Fruit fly (Drosophila melanogaster) whole organism, prepupa: ENCODE results near the gene Kebab.

Source experiments
- Blimp-1 ChIP-seq: fragments of 200-800 bp; sonication (Bioruptor generic); optimal IDR thresholded peaks from 3 replicates; lab custom pipeline; 2017; ENCODE audit warnings: missing biosample characterization, missing genetic modification characterization, mild to moderate bottlenecking, moderate library complexity, missing genetic modification reagents
- CG10669 ChIP-seq: fragments of 200-800 bp; sonication (Bioruptor generic); optimal IDR thresholded peaks from 3 replicates; lab custom pipeline; 2018; ENCODE audit warnings: missing biosample characterization, mild to moderate bottlenecking, missing genetic modification characterization, moderate library complexity
- CG11902 ChIP-seq: fragments of 200-800 bp; sonication (Bioruptor generic); optimal IDR thresholded peaks from 3 replicates; lab custom pipeline; 2016; ENCODE audit warnings: missing biosample characterization, missing genetic modification characterization
- CG1621 ChIP-seq: fragments of 200-800 bp; sonication (Bioruptor generic); optimal IDR thresholded peaks from 3 replicates; lab custom pipeline; 2018; ENCODE audit warnings: missing biosample characterization, mild to moderate bottlenecking, missing genetic modification characterization
- CG32006 ChIP-seq: fragments of 200-800 bp; sonication (Bioruptor generic); optimal IDR thresholded peaks from 3 replicates; lab custom pipeline; 2017; ENCODE audit warnings: missing biosample characterization, mild to moderate bottlenecking, missing genetic modification characterization
- CG34406 ChIP-seq: fragments of 200-800 bp; sonication (Bioruptor generic); optimal IDR thresholded peaks from 3 replicates; lab custom pipeline; 2016; ENCODE audit warnings: missing biosample characterization, missing genetic modification characterization
- CG3919 ChIP-seq: fragments of 200-800 bp; sonication (Bioruptor generic); optimal IDR thresholded peaks from 3 replicates; lab custom pipeline; 2016; ENCODE audit warnings: missing biosample characterization, missing genetic modification characterization
- CG6276 ChIP-seq: fragments of 200-800 bp; sonication (Bioruptor generic); optimal IDR thresholded peaks from 2 replicates; lab custom pipeline; 2017; ENCODE audit warnings: missing biosample characterization, mild to moderate bottlenecking, missing genetic modification characterization
- CG6808 ChIP-seq: fragments of 200-800 bp; sonication (Bioruptor generic); optimal IDR thresholded peaks from 3 replicates; lab custom pipeline; 2017; ENCODE audit warnings: missing biosample characterization, missing genetic modification characterization, mild to moderate bottlenecking, moderate library complexity, missing genetic modification reagents
- CG6854 ChIP-seq: fragments of 200-800 bp; sonication (Bioruptor generic); optimal IDR thresholded peaks from 2 replicates; lab custom pipeline; 2017; ENCODE audit warnings: missing biosample characterization, mild to moderate bottlenecking, missing genetic modification characterization
- CG9139 ChIP-seq: fragments of 200-800 bp; sonication (Bioruptor generic); optimal IDR thresholded peaks from 3 replicates; lab custom pipeline; 2017; ENCODE audit warnings: missing biosample characterization, mild to moderate bottlenecking, missing genetic modification characterization
- Eip75B ChIP-seq: fragments of 200-800 bp; sonication (Bioruptor generic); optimal IDR thresholded peaks from 3 replicates; lab custom pipeline; 2016; ENCODE audit warnings: missing biosample characterization, missing genetic modification characterization
- Eip78C ChIP-seq: fragments of 200-800 bp; sonication (Bioruptor generic); peaks from one replicate; lab custom pipeline; 2016; ENCODE audit warnings: missing biosample characterization, missing genetic modification characterization
- Ets21C ChIP-seq: fragments of 200-800 bp; sonication (Bioruptor generic); optimal IDR thresholded peaks from 3 replicates; lab custom pipeline; 2016; ENCODE audit warnings: missing biosample characterization, missing genetic modification characterization
- Hr38 ChIP-seq: sonication (Bioruptor generic); optimal IDR thresholded peaks from 2 replicates; lab custom pipeline; 2016; ENCODE audit warnings: missing biosample characterization, missing genetic modification characterization
- Hr39 ChIP-seq: fragments of 200-800 bp; sonication (Bioruptor generic); optimal IDR thresholded peaks from 2 replicates; lab custom pipeline; 2016; ENCODE audit warnings: missing biosample characterization, missing genetic modification characterization
- Hr4 ChIP-seq: fragments of 200-800 bp; sonication (Bioruptor generic); optimal IDR thresholded peaks from 3 replicates; lab custom pipeline; 2016; ENCODE audit warnings: missing biosample characterization, missing genetic modification characterization
- Lpt ChIP-seq: fragments of 200-800 bp; sonication (Bioruptor generic); optimal IDR thresholded peaks from 3 replicates; lab custom pipeline; 2016; ENCODE audit warnings: missing biosample characterization, missing genetic modification characterization
- OdsH ChIP-seq: fragments of 200-800 bp; sonication (Bioruptor generic); optimal IDR thresholded peaks from 3 replicates; lab custom pipeline; 2016; ENCODE audit warnings: missing biosample characterization, missing genetic modification characterization
- Sox102F ChIP-seq: fragments of 200-800 bp; sonication (Bioruptor generic); optimal IDR thresholded peaks from 2 replicates; lab custom pipeline; 2016; ENCODE audit warnings: missing biosample characterization, mild to moderate bottlenecking, missing genetic modification characterization
- Sox14 ChIP-seq: fragments of 200-800 bp; sonication (Bioruptor generic); optimal IDR thresholded peaks from 3 replicates; lab custom pipeline; 2016; ENCODE audit warnings: missing biosample characterization, missing genetic modification characterization
- achi ChIP-seq: fragments of 200-800 bp; sonication (Bioruptor generic); optimal IDR thresholded peaks from 3 replicates; lab custom pipeline; 2016; ENCODE audit warnings: missing biosample characterization, missing genetic modification characterization
- acj6 ChIP-seq: fragments of 200-800 bp; sonication (Bioruptor generic); optimal IDR thresholded peaks from 3 replicates; lab custom pipeline; 2016; ENCODE audit warnings: missing biosample characterization, missing genetic modification characterization
- cyc ChIP-seq: fragments of 200-800 bp; sonication (Bioruptor generic); optimal IDR thresholded peaks from 3 replicates; lab custom pipeline; 2016; ENCODE audit warnings: missing biosample characterization, missing genetic modification characterization
- dsx ChIP-seq: fragments of 200-800 bp; optimal IDR thresholded peaks from 3 replicates; lab custom pipeline; 2019; ENCODE audit warnings: missing biosample characterization, mild to moderate bottlenecking, missing genetic modification characterization, moderate library complexity; ENCODE audit not compliant: poor library complexity, severe bottlenecking
- eg ChIP-seq: fragments of 200-800 bp; sonication (Bioruptor generic); IDR thresholded peaks from 3 replicates; pipeline ENCODE4 v1.3.6; 2022; ENCODE audit warnings: missing biosample characterization, missing genetic modification characterization
- esn ChIP-seq: fragments of 200-800 bp; sonication (Bioruptor generic); optimal IDR thresholded peaks from 2 replicates; lab custom pipeline; 2016; ENCODE audit warnings: missing biosample characterization, mild to moderate bottlenecking, missing genetic modification characterization, moderate library complexity
- fd85E ChIP-seq: fragments of 200-800 bp; sonication (Bioruptor generic); optimal IDR thresholded peaks from 3 replicates; lab custom pipeline; 2016; ENCODE audit warnings: missing biosample characterization, missing genetic modification characterization
- lz ChIP-seq: fragments of 200-800 bp; sonication (Bioruptor generic); optimal IDR thresholded peaks from 3 replicates; lab custom pipeline; 2016; ENCODE audit warnings: missing biosample characterization, missing genetic modification characterization
- ss ChIP-seq, 2 experiments: fragments of 200-800 bp; sonication (Bioruptor generic); optimal IDR thresholded peaks; 2 replicates in 1 of 2; 3 replicates in 1 of 2; lab custom pipeline; 2017 to 2018; ENCODE audit warnings: mild to moderate bottlenecking in 2 of 2, missing biosample characterization in 2 of 2, missing genetic modification characterization in 2 of 2, moderate library complexity in 1 of 2
- svp ChIP-seq: fragments of 200-800 bp; sonication (Bioruptor generic); peaks from one replicate; lab custom pipeline; 2016; ENCODE audit warnings: missing biosample characterization, missing genetic modification characterization
- vri ChIP-seq: fragments of 200-800 bp; sonication (Bioruptor generic); optimal IDR thresholded peaks from 3 replicates; lab custom pipeline; 2016; ENCODE audit warnings: missing biosample characterization, mild to moderate bottlenecking, missing genetic modification characterization

Gene Kebab

DNA sequence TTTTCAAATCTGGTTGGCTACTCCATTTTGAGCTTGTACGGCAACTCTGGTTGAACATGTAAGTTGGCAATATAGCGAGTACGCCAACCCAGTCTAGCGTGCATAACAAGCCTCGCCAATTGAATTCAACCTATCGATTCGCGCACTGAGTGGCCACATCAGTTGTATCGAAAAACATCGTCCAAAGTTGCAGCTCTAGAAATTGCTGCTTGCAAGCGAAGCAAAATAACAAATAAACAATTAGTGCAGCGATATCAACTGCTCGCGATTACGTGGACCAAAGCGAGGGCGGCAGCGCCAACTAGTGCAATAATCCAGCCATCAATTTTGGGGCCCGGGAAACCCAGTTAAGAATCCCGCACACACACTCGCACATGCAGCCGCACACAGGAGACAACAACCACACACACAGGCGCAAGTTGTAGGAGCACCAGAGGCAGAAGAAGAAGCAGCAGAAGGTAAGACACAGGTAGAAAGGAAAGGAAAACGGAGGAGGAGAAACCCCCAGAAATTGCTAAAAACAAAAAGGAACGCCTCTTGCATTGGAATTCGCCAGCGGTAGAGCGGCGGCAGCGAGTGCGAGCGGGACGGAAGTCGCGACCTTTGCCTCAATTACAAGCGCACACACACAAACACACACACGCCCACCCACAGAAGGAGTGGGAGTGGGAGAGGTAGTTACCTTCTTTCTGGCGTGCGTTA is 7.6 kb upstream of the Kebab start (continued):
- TF ChIP-seq eg (no peak), achi (GFP tag; lab: Kevin White, UChicago) (no peak)

DNA sequence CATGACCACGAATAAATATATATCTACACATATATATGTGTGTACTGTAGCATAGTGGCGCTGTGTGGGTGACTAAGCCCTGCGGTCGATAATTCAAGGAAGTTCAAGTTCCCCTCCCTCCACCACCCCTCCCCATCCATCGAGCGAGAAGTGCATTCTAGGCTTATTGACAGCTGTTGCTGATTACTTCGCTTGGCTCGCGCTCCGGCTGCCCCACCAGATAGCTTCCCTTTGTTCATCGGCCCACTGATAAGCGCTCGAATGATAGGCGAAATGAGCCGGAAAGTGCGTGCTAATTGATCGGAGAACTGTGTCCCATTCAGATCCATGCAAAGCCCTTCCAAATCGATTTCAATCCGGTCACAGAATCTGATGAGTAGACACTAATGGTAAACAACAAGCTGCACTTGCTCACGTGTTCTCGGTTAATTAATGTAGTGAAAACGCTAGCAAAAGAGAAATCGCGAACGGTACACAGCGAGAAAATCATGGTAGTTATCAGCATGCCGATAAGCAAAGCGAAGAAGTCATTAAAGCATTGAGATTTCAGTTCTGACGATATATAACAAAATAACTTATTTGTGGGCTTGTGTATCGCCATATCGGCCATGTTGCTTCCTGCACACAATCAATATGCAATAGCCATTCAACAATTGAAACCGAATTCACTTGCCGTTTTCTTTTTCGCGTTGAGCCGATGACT is 6.9 kb upstream of the Kebab start:
- TF ChIP-seq esn (no peak), Lpt (GFP tag; lab: Kevin White, UChicago) (no peak), Eip78C (GFP tag; lab: Kevin White, UChicago) (no peak), CG10669 (no peak), svp (peak; percentile 95), Hr4 (GFP tag; lab: Kevin White, UChicago) (peak; percentile 19), Sox14 (GFP tag; lab: Kevin White, UChicago) (peak; percentile 72), eg (0 out of 3 replicates have a peak, but pooled peaks have one; percentile 31), ss (GFP tag; optimal IDR thresholded peaks at IDR 0.05; lab: Kevin White, UChicago) (peak; percentile 6 to 25), fd85E (GFP tag; lab: Kevin White, UChicago) (no peak), cyc (no peak), CG32006 (peak; percentile 27), Hr39 (peak; percentile 12)

DNA sequence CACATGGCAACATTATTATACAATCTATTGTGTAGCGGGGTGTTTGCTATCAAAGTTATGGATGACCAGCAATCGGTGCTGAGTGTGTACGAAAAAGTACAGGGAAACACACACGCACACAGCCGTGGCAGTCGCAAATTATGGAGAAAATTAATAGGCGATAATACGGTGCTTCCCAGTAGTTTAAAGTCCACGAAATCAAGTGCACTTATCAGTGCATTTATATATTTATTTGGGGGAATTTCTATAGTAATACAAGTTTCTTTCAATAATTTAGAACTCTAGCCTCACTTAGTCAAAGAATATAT is 6.4 kb upstream of the Kebab start:
- TF ChIP-seq acj6 (GFP tag; lab: Kevin White, UChicago) (no peak), Hr38 (GFP tag; lab: Kevin White, UChicago) (no peak), CG1621 (tag; lab: Kevin White, UChicago) (no peak), CG3919 (GFP tag; lab: Kevin White, UChicago) (no peak), Sox102F (GFP tag; lab: Kevin White, UChicago) (no peak), CG9139 (GFP tag; lab: Kevin White, UChicago) (no peak), vri (GFP tag; lab: Kevin White, UChicago) (peak; percentile 89)

DNA sequence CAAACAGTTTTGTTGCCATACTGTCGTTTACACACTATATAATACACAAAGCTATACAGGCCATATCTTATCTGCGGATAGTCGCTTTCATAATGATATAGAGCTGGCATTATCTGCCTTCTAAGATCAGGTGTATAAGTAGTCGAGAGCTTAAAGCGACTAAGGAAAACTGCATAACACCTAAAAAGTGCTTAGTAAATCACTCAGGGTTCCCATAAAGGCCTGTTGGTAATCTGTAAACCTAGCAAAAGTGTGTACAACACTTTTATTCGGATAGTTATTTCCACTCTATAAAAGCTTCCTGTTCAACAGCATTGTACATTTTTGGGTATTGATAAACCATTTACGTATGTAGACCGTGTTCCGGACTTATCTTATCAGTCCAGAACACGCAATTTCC is 5.8 kb upstream of the Kebab start:
- TF ChIP-seq vri (GFP tag; lab: Kevin White, UChicago) (peak; percentile 42), CG6808 (GFP tag; lab: Kevin White, UChicago) (no peak), CG6854 (GFP tag; lab: Kevin White, UChicago) (no peak)

DNA sequence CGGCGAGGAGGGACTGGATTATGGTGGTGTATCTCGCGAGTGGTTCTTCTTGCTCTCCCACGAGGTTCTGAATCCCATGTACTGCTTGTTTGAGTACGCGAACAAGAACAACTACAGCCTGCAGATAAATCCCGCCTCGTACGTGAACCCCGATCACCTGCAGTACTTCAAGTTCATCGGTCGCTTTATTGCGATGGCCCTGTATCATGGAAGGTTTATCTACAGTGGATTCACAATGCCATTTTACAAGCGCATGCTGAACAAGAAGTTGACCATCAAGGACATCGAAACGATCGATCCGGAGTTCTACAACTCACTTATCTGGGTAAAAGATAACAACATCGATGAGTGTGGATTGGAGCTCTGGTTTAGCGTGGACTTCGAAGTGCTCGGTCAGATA is 3.2 kb upstream of the Kebab start:
- TF ChIP-seq svp (peak; percentile 56), Blimp-1 (GFP tag; lab: Kevin White, UChicago) (no peak)

DNA sequence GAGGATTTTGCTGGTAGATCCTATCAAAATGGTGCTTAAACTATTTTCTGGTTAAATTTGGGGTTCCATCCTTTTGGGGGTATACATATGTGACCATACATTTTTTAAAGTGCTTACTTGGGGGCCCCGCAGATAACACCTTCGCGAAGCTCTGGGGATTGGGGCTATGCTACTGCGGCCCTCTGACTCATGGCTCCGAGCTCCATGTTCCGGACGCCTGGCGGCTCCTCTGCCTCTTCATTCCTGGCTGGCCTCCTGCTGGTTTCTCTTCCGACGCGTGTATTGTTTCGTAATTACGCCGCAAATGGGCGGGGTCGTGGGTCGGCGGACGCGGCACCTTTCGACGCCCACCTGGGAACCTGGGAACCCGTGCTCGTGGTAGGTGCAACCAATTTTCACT is 468 bp upstream of the Kebab start:
- TF ChIP-seq CG34406 (no peak), CG6276 (no peak), CG11902 (GFP tag; lab: Kevin White, UChicago) (no peak), Lpt (GFP tag; lab: Kevin White, UChicago) (no peak), lz (GFP tag; lab: Kevin White, UChicago) (no peak), dsx (no peak), cyc (no peak), CG6808 (GFP tag; lab: Kevin White, UChicago) (no peak), Eip75B (GFP tag; lab: Kevin White, UChicago) (no peak), OdsH (GFP tag; lab: Kevin White, UChicago) (no peak), fd85E (GFP tag; lab: Kevin White, UChicago) (no peak), Sox102F (GFP tag; lab: Kevin White, UChicago) (no peak), Ets21C (GFP tag; lab: Kevin White, UChicago) (no peak)
- TF ChIP-seq, all 60 proteins: peak for 0
